Fruit fly (Drosophila melanogaster): ENCODE results near the gene Ndc1.

Gene Ndc1

dm6 chr3R:23933684-23934575, 9.7 kb downstream of the Ndc1 start, which contains the start of gene CG5854 (continued):
- no peak for TF ChIP-seq NFAT (GFP tag; IDR thresholded peaks at IDR 0.05)
- peak; percentile 81 for TF ChIP-seq az2 (GFP tag; optimal IDR thresholded peaks at IDR 0.05)
- TF ChIP-seq CG6765 (GFP tag; optimal IDR thresholded peaks at IDR 0.05), result peak; percentile 67
- TF ChIP-seq Gsc (GFP tag; IDR thresholded peaks at IDR 0.05), result no peak
- peak; percentile 68 for TF ChIP-seq CG15514 (GFP tag; optimal IDR thresholded peaks at IDR 0.05)
- no peak for TF ChIP-seq CG15073 (GFP tag; optimal IDR thresholded peaks at IDR 0.05)
- peak; percentile 66 for TF ChIP-seq CG1233 (GFP tag; optimal IDR thresholded peaks at IDR 0.05)
- peak; percentile 55 for TF ChIP-seq nmo (GFP tag; optimal IDR thresholded peaks at IDR 0.05)
- peak; percentile 42 for TF ChIP-seq CG3995 (GFP tag; optimal IDR thresholded peaks at IDR 0.05)
- TF ChIP-seq CG7839 (tag; optimal IDR thresholded peaks at IDR 0.05), result peak; percentile 70
- TF ChIP-seq ranshi (GFP tag; IDR thresholded peaks at IDR 0.05), result peak; percentile 75
- TF ChIP-seq dpn (GFP tag; optimal IDR thresholded peaks at IDR 0.05), result peak; percentile 54 to 85
- peak; percentile 70 for TF ChIP-seq CG12391 (tag; optimal IDR thresholded peaks at IDR 0.05)
- TF ChIP-seq prd (optimal IDR thresholded peaks at IDR 0.05), result no peak
- peak; percentile 74 for TF ChIP-seq prd (GFP tag; IDR thresholded peaks at IDR 0.05)
- TF ChIP-seq CG14014 (GFP tag; IDR thresholded peaks at IDR 0.05), result peak; percentile 66; the same call in 1 of the 2 replicates
- peak; percentile 22 for TF ChIP-seq pho (GFP tag; optimal IDR thresholded peaks at IDR 0.05)
- peak; percentile 85 for TF ChIP-seq ken (GFP tag; IDR thresholded peaks at IDR 0.05)
- TF ChIP-seq pan (optimal IDR thresholded peaks at IDR 0.05), result no peak
- TF ChIP-seq pan (GFP tag; optimal IDR thresholded peaks at IDR 0.05 in 1 of 2, IDR thresholded peaks at IDR 0.05 in 1 of 2), result peak in 1 of 2 experiments; percentile 83
- peak; percentile 66 for TF ChIP-seq tgo (GFP tag; IDR thresholded peaks at IDR 0.05)
- TF ChIP-seq E2f1 (GFP tag; IDR thresholded peaks at IDR 0.05), result peak; percentile 53; the same call in 1 of the 2 replicates
- TF ChIP-seq ind (GFP tag; optimal IDR thresholded peaks at IDR 0.05), result peak; percentile 73
- peak; percentile 94 for TF ChIP-seq CG3847 (GFP tag; IDR thresholded peaks at IDR 0.05)
- TF ChIP-seq kay (GFP tag; optimal IDR thresholded peaks at IDR 0.05), result no peak
- TF ChIP-seq yki (optimal IDR thresholded peaks at IDR 0.05), result no peak
- peak; percentile 50; the same call in 1 of the 2 replicates for TF ChIP-seq aop (GFP tag; IDR thresholded peaks at IDR 0.05)
- TF ChIP-seq HHEX (GFP tag; optimal IDR thresholded peaks at IDR 0.05), result peak; percentile 79
- peak; percentile 73 for TF ChIP-seq CG10979 (tag; optimal IDR thresholded peaks at IDR 0.05)
- peak; percentile 34 for TF ChIP-seq CG10543 (GFP tag; optimal IDR thresholded peaks at IDR 0.05)
- peak; percentile 38 for TF ChIP-seq run (tag; optimal IDR thresholded peaks at IDR 0.05)
- peak; percentile 52 for TF ChIP-seq HmgZ (tag; optimal IDR thresholded peaks at IDR 0.05)
- peak; percentile 88 for TF ChIP-seq CG17328 (GFP tag; IDR thresholded peaks at IDR 0.05)
- TF ChIP-seq CG31224 (GFP tag; IDR thresholded peaks at IDR 0.05), result no peak
- no peak for TF ChIP-seq Elba2 (GFP tag; optimal IDR thresholded peaks at IDR 0.05)
- peak; percentile 52 for TF ChIP-seq grn (GFP tag; optimal IDR thresholded peaks at IDR 0.05)
- peak; percentile 75 for TF ChIP-seq Blimp-1 (GFP tag; optimal IDR thresholded peaks at IDR 0.05)
- TF ChIP-seq Adf1 (GFP tag; IDR thresholded peaks at IDR 0.05), result no peak; the same call in 1 of the 2 replicates
- TF ChIP-seq GATAe (GFP tag; conservative IDR thresholded peaks at IDR 0.05), result no peak
- peak in 1 of 2 experiments; percentile 53 for TF ChIP-seq Eip74EF (GFP tag; optimal IDR thresholded peaks at IDR 0.05)
- TF ChIP-seq Meics (GFP tag; optimal IDR thresholded peaks at IDR 0.05), result peak; percentile 70
- 0 out of 2 replicates have a peak, but pooled peaks have one; percentile 20 for TF ChIP-seq Lim3 (GFP tag; IDR thresholded peaks at IDR 0.05)
- peak; percentile 43; the same call in 1 of the 4 replicates for TF ChIP-seq Dll (GFP tag; IDR thresholded peaks at IDR 0.05; ENCODE audit: partially characterized antibody)
- peak; percentile 93 for TF ChIP-seq bigmax (GFP tag; optimal IDR thresholded peaks at IDR 0.05)
- no peak for TF ChIP-seq sc (optimal IDR thresholded peaks at IDR 0.05)
- TF ChIP-seq sc (GFP tag; optimal IDR thresholded peaks at IDR 0.05), result peak; percentile 62
- TF ChIP-seq CG2120 (GFP tag; optimal IDR thresholded peaks at IDR 0.05), result peak; percentile 59
- peak; percentile 82 for TF ChIP-seq NfI (GFP tag; optimal IDR thresholded peaks at IDR 0.05)
- no peak; the same call in 1 of the 2 replicates for TF ChIP-seq sna (GFP tag; IDR thresholded peaks at IDR 0.05; ENCODE audit: partially characterized antibody)
